Worm (Caenorhabditis elegans) whole organism, L1 larva: Measurements from ENCODE around the gene T28C6.7.

Experiments
- ceh-63 ChIP-seq: fragments of 200-800 bp; sonication (Bioruptor generic); optimal IDR thresholded peaks from 2 replicates; lab custom pipeline; 2018; ENCODE audit warnings: mild to moderate bottlenecking, missing genetic modification characterization, missing compliant biosample characterization
- ceh-82 ChIP-seq, 3 experiments: fragments of 150-350 bp in 1 of 3; sonication (generic microtip) in 2 of 3; optimal IDR thresholded peaks; 2 replicates each; lab custom pipeline; 2014 to 2017; ENCODE audit warnings: missing biosample characterization in 3 of 3, missing genetic modification characterization in 3 of 3
- efl-3 ChIP-seq: fragments of 200-800 bp; sonication (Bioruptor generic); optimal IDR thresholded peaks from 2 replicates; lab custom pipeline; 2018; ENCODE audit warnings: mild to moderate bottlenecking, missing genetic modification characterization, missing compliant biosample characterization
- elt-2 ChIP-seq: sonication (generic microtip); optimal IDR thresholded peaks from 2 replicates; lab custom pipeline; 2016; ENCODE audit warnings: missing genetic modification characterization, mild to moderate bottlenecking, inconsistent platforms, missing compliant biosample characterization, missing genetic modification reagents
- elt-3 ChIP-seq, 6 experiments: fragments of 150-350 bp in 1 of 6; sonication (generic microtip); optimal IDR thresholded peaks; 2 replicates each; lab custom pipeline; 2017 to 2018; ENCODE audit warnings: missing biosample characterization in 6 of 6, missing genetic modification characterization in 6 of 6, inconsistent platforms in 1 of 6
- ets-5 ChIP-seq: fragments of 200-800 bp; sonication (Bioruptor generic); IDR thresholded peaks from 2 replicates; pipeline ENCODE4 v1.3.6; 2022; ENCODE audit warnings: missing genetic modification characterization, missing compliant biosample characterization
- irx-1 ChIP-seq: sonication (generic microtip); optimal IDR thresholded peaks from 2 replicates; lab custom pipeline; 2016; ENCODE audit warnings: missing genetic modification characterization, missing compliant biosample characterization
- jun-1 ChIP-seq: fragments of 150-350 bp; optimal IDR thresholded peaks from 2 replicates; lab custom pipeline; 2014; ENCODE audit warnings: missing biosample characterization, missing genetic modification reagents, missing genetic modification characterization
- lir-3 ChIP-seq: sonication (generic microtip); optimal IDR thresholded peaks from 2 replicates; lab custom pipeline; 2016; ENCODE audit warnings: mild to moderate bottlenecking, missing genetic modification characterization, moderate library complexity, missing compliant biosample characterization; ENCODE audit not compliant: poor library complexity
- nhr-11 ChIP-seq: fragments of 150-350 bp; optimal IDR thresholded peaks from 2 replicates; lab custom pipeline; 2014; ENCODE audit warnings: missing biosample characterization, missing genetic modification characterization
- nhr-77 ChIP-seq: fragments of 150-350 bp; optimal IDR thresholded peaks from 2 replicates; lab custom pipeline; 2014; ENCODE audit warnings: missing biosample characterization, missing genetic modification characterization
- skn-1 ChIP-seq: fragments of 150-350 bp; optimal IDR thresholded peaks from 2 replicates; lab custom pipeline; 2014; ENCODE audit warnings: missing biosample characterization, missing genetic modification characterization
- unc-130 ChIP-seq: fragments of 150-350 bp; optimal IDR thresholded peaks from 2 replicates; lab custom pipeline; 2017; ENCODE audit warnings: missing biosample characterization, missing genetic modification characterization, inconsistent platforms
- unc-86 ChIP-seq: sonication (generic microtip); optimal IDR thresholded peaks from 2 replicates; lab custom pipeline; 2016; ENCODE audit warnings: missing genetic modification characterization, missing compliant biosample characterization

ce11 chrIV:8864672-8865071 is 37.1 kb downstream of the T28C6.7 start:
- TF ChIP-seq elt-3 (tag; optimal IDR thresholded peaks at IDR 0.05; lab: Kevin White, UChicago) (peak in 3 of 6 experiments; percentile 22 to 76 (median 71)), unc-86 (tag; lab: Kevin White, UChicago) (no peak), skn-1 (no peak), irx-1 (tag; lab: Kevin White, UChicago) (no peak), elt-2 (no peak), jun-1 (no peak), nhr-11 (tag; lab: Kevin White, UChicago) (no peak), ets-5 (GFP tag; lab: Robert Waterston, UW) (no peak), ceh-63 (GFP tag; lab: Kevin White, UChicago) (no peak), efl-3 (GFP tag; lab: Kevin White, UChicago) (no peak), ceh-82 (tag; optimal IDR thresholded peaks at IDR 0.05; lab: Kevin White, UChicago) (no peak), unc-130 (tag; lab: Kevin White, UChicago) (no peak), lir-3 (no peak), nhr-77 (tag; lab: Kevin White, UChicago) (no peak)
